Fruit fly (Drosophila melanogaster) whole organism, prepupa: Measurements from ENCODE around the gene Grip71.
A peak's percentile ranks its signal among the peaks of the same experiment; 100 is the strongest.

Experiments
- Blimp-1 ChIP-seq: fragments of 200-800 bp; sonication (Bioruptor generic); optimal IDR thresholded peaks from 3 replicates; lab custom pipeline; 2017; ENCODE audit warnings: missing biosample characterization, missing genetic modification characterization, mild to moderate bottlenecking, moderate library complexity, missing genetic modification reagents
- CG10631 ChIP-seq: fragments of 200-800 bp; sonication (Bioruptor generic); optimal IDR thresholded peaks from 2 replicates; lab custom pipeline; 2016; ENCODE audit warnings: missing biosample characterization, missing genetic modification characterization
- CG10669 ChIP-seq: fragments of 200-800 bp; sonication (Bioruptor generic); optimal IDR thresholded peaks from 3 replicates; lab custom pipeline; 2018; ENCODE audit warnings: missing biosample characterization, mild to moderate bottlenecking, missing genetic modification characterization, moderate library complexity
- CG11294 ChIP-seq: fragments of 200-800 bp; sonication (Bioruptor generic); IDR thresholded peaks from 2 replicates; pipeline ENCODE4 v1.3.6; 2022; ENCODE audit warnings: missing biosample characterization, missing genetic modification characterization
- CG11762 ChIP-seq: fragments of 200-800 bp; sonication (Bioruptor generic); optimal IDR thresholded peaks from 3 replicates; lab custom pipeline; 2016; ENCODE audit warnings: missing biosample characterization, missing genetic modification characterization; ENCODE audit not compliant: insufficient read depth
- CG11902 ChIP-seq: fragments of 200-800 bp; sonication (Bioruptor generic); optimal IDR thresholded peaks from 3 replicates; lab custom pipeline; 2016; ENCODE audit warnings: missing biosample characterization, missing genetic modification characterization
- CG15336 ChIP-seq: fragments of 200-800 bp; sonication (Bioruptor generic); IDR thresholded peaks from 2 replicates; pipeline ENCODE4 v1.3.6; 2022; ENCODE audit warnings: missing biosample characterization, missing genetic modification characterization
- CG1621 ChIP-seq: fragments of 200-800 bp; sonication (Bioruptor generic); optimal IDR thresholded peaks from 3 replicates; lab custom pipeline; 2018; ENCODE audit warnings: missing biosample characterization, mild to moderate bottlenecking, missing genetic modification characterization
- CG16779 ChIP-seq: fragments of 200-800 bp; sonication (Bioruptor generic); optimal IDR thresholded peaks from 3 replicates; lab custom pipeline; 2017; ENCODE audit warnings: missing biosample characterization, mild to moderate bottlenecking, missing genetic modification characterization
- CG3032 ChIP-seq: fragments of 200-800 bp; optimal IDR thresholded peaks from 2 replicates; lab custom pipeline; 2019; ENCODE audit warnings: missing biosample characterization, mild to moderate bottlenecking, missing genetic modification characterization, moderate library complexity
- CG31627 ChIP-seq: fragments of 200-800 bp; sonication (Bioruptor generic); optimal IDR thresholded peaks from 3 replicates; lab custom pipeline; 2016; ENCODE audit warnings: missing biosample characterization, missing genetic modification characterization
- CG32006 ChIP-seq: fragments of 200-800 bp; sonication (Bioruptor generic); optimal IDR thresholded peaks from 3 replicates; lab custom pipeline; 2017; ENCODE audit warnings: missing biosample characterization, mild to moderate bottlenecking, missing genetic modification characterization
- CG4318 ChIP-seq: fragments of 200-800 bp; sonication (Bioruptor generic); optimal IDR thresholded peaks from 3 replicates; lab custom pipeline; 2017; ENCODE audit warnings: missing biosample characterization, mild to moderate bottlenecking, missing genetic modification characterization
- CG6163 ChIP-seq: fragments of 200-800 bp; sonication (Bioruptor generic); IDR thresholded peaks from 3 replicates; pipeline ENCODE4 v1.3.6; 2022; ENCODE audit warnings: missing biosample characterization, missing genetic modification characterization
- CG6792 ChIP-seq: fragments of 200-800 bp; sonication (Bioruptor generic); optimal IDR thresholded peaks from 3 replicates; lab custom pipeline; 2016; ENCODE audit warnings: missing biosample characterization, missing genetic modification characterization
- CG6808 ChIP-seq: fragments of 200-800 bp; sonication (Bioruptor generic); optimal IDR thresholded peaks from 3 replicates; lab custom pipeline; 2017; ENCODE audit warnings: missing biosample characterization, missing genetic modification characterization, mild to moderate bottlenecking, moderate library complexity, missing genetic modification reagents
- CG6854 ChIP-seq: fragments of 200-800 bp; sonication (Bioruptor generic); optimal IDR thresholded peaks from 2 replicates; lab custom pipeline; 2017; ENCODE audit warnings: missing biosample characterization, mild to moderate bottlenecking, missing genetic modification characterization
- CG8632 ChIP-seq: fragments of 200-800 bp; sonication (Bioruptor generic); optimal IDR thresholded peaks from 3 replicates; lab custom pipeline; 2016; ENCODE audit warnings: missing biosample characterization, missing genetic modification characterization
- CG9139 ChIP-seq: fragments of 200-800 bp; sonication (Bioruptor generic); optimal IDR thresholded peaks from 3 replicates; lab custom pipeline; 2017; ENCODE audit warnings: missing biosample characterization, mild to moderate bottlenecking, missing genetic modification characterization
- Eip75B ChIP-seq: fragments of 200-800 bp; sonication (Bioruptor generic); optimal IDR thresholded peaks from 3 replicates; lab custom pipeline; 2016; ENCODE audit warnings: missing biosample characterization, missing genetic modification characterization
- Eip78C ChIP-seq: fragments of 200-800 bp; sonication (Bioruptor generic); peaks from one replicate; lab custom pipeline; 2016; ENCODE audit warnings: missing biosample characterization, missing genetic modification characterization
- Eip93F ChIP-seq: fragments of 200-800 bp; sonication (Bioruptor generic); optimal IDR thresholded peaks from 2 replicates; lab custom pipeline; 2016; ENCODE audit warnings: missing biosample characterization, mild to moderate bottlenecking, missing genetic modification characterization
- Ets21C ChIP-seq: fragments of 200-800 bp; sonication (Bioruptor generic); optimal IDR thresholded peaks from 3 replicates; lab custom pipeline; 2016; ENCODE audit warnings: missing biosample characterization, missing genetic modification characterization
- Ets96B ChIP-seq: fragments of 200-800 bp; optimal IDR thresholded peaks from 2 replicates; lab custom pipeline; 2019; ENCODE audit warnings: missing biosample characterization, mild to moderate bottlenecking, missing genetic modification characterization, moderate library complexity
- Hr38 ChIP-seq: sonication (Bioruptor generic); optimal IDR thresholded peaks from 2 replicates; lab custom pipeline; 2016; ENCODE audit warnings: missing biosample characterization, missing genetic modification characterization
- Hr39 ChIP-seq: fragments of 200-800 bp; sonication (Bioruptor generic); optimal IDR thresholded peaks from 2 replicates; lab custom pipeline; 2016; ENCODE audit warnings: missing biosample characterization, missing genetic modification characterization
- Hr4 ChIP-seq: fragments of 200-800 bp; sonication (Bioruptor generic); optimal IDR thresholded peaks from 3 replicates; lab custom pipeline; 2016; ENCODE audit warnings: missing biosample characterization, missing genetic modification characterization
- Lpt ChIP-seq: fragments of 200-800 bp; sonication (Bioruptor generic); optimal IDR thresholded peaks from 3 replicates; lab custom pipeline; 2016; ENCODE audit warnings: missing biosample characterization, missing genetic modification characterization
- Met ChIP-seq: fragments of 200-800 bp; sonication (Bioruptor generic); optimal IDR thresholded peaks from 3 replicates; lab custom pipeline; 2016; ENCODE audit warnings: missing biosample characterization, missing genetic modification characterization
- OdsH ChIP-seq: fragments of 200-800 bp; sonication (Bioruptor generic); optimal IDR thresholded peaks from 3 replicates; lab custom pipeline; 2016; ENCODE audit warnings: missing biosample characterization, missing genetic modification characterization
- Sox14 ChIP-seq: fragments of 200-800 bp; sonication (Bioruptor generic); optimal IDR thresholded peaks from 3 replicates; lab custom pipeline; 2016; ENCODE audit warnings: missing biosample characterization, missing genetic modification characterization
- Sox15 ChIP-seq: fragments of 200-800 bp; sonication (Bioruptor generic); optimal IDR thresholded peaks from 3 replicates; lab custom pipeline; 2016; ENCODE audit warnings: missing biosample characterization, missing genetic modification characterization
- achi ChIP-seq: fragments of 200-800 bp; sonication (Bioruptor generic); optimal IDR thresholded peaks from 3 replicates; lab custom pipeline; 2016; ENCODE audit warnings: missing biosample characterization, missing genetic modification characterization
- acj6 ChIP-seq: fragments of 200-800 bp; sonication (Bioruptor generic); optimal IDR thresholded peaks from 3 replicates; lab custom pipeline; 2016; ENCODE audit warnings: missing biosample characterization, missing genetic modification characterization
- cyc ChIP-seq: fragments of 200-800 bp; sonication (Bioruptor generic); optimal IDR thresholded peaks from 3 replicates; lab custom pipeline; 2016; ENCODE audit warnings: missing biosample characterization, missing genetic modification characterization
- dac ChIP-seq: fragments of 200-800 bp; sonication (Bioruptor generic); optimal IDR thresholded peaks from 2 replicates; lab custom pipeline; 2017; ENCODE audit warnings: missing biosample characterization, mild to moderate bottlenecking, missing genetic modification characterization
- dsx ChIP-seq: fragments of 200-800 bp; optimal IDR thresholded peaks from 3 replicates; lab custom pipeline; 2019; ENCODE audit warnings: missing biosample characterization, mild to moderate bottlenecking, missing genetic modification characterization, moderate library complexity; ENCODE audit not compliant: poor library complexity, severe bottlenecking
- eg ChIP-seq: fragments of 200-800 bp; sonication (Bioruptor generic); IDR thresholded peaks from 3 replicates; pipeline ENCODE4 v1.3.6; 2022; ENCODE audit warnings: missing biosample characterization, missing genetic modification characterization
- esn ChIP-seq: fragments of 200-800 bp; sonication (Bioruptor generic); optimal IDR thresholded peaks from 2 replicates; lab custom pipeline; 2016; ENCODE audit warnings: missing biosample characterization, mild to moderate bottlenecking, missing genetic modification characterization, moderate library complexity
- fd59A ChIP-seq: fragments of 200-800 bp; sonication (Bioruptor generic); optimal IDR thresholded peaks from 2 replicates; lab custom pipeline; 2017; ENCODE audit warnings: missing biosample characterization, mild to moderate bottlenecking, missing genetic modification characterization, missing genetic modification reagents
- fkh ChIP-seq: fragments of 200-800 bp; sonication (Bioruptor generic); optimal IDR thresholded peaks from 3 replicates; lab custom pipeline; 2017; ENCODE audit warnings: missing biosample characterization, mild to moderate bottlenecking, missing genetic modification characterization, moderate library complexity
- net ChIP-seq: fragments of 200-800 bp; sonication (Bioruptor generic); optimal IDR thresholded peaks from 3 replicates; lab custom pipeline; 2016; ENCODE audit warnings: missing biosample characterization, missing genetic modification characterization
- pdm3 ChIP-seq: fragments of 200-800 bp; sonication (Bioruptor generic); optimal IDR thresholded peaks from 3 replicates; lab custom pipeline; 2016; ENCODE audit warnings: missing biosample characterization, missing genetic modification characterization
- salr ChIP-seq, 2 experiments: fragments of 200-800 bp; sonication (Bioruptor generic); optimal IDR thresholded peaks; 3 replicates each; lab custom pipeline; 2016 to 2018; ENCODE audit warnings: missing biosample characterization in 2 of 2, missing genetic modification characterization in 2 of 2, mild to moderate bottlenecking in 1 of 2
- spab ChIP-seq: fragments of 200-800 bp; sonication (Bioruptor generic); optimal IDR thresholded peaks from 2 replicates; lab custom pipeline; 2017; ENCODE audit warnings: missing biosample characterization, mild to moderate bottlenecking, missing genetic modification characterization, missing genetic modification reagents
- ss ChIP-seq, 2 experiments: fragments of 200-800 bp; sonication (Bioruptor generic); optimal IDR thresholded peaks; 2 replicates in 1 of 2; 3 replicates in 1 of 2; lab custom pipeline; 2017 to 2018; ENCODE audit warnings: mild to moderate bottlenecking in 2 of 2, missing biosample characterization in 2 of 2, missing genetic modification characterization in 2 of 2, moderate library complexity in 1 of 2
- svp ChIP-seq: fragments of 200-800 bp; sonication (Bioruptor generic); peaks from one replicate; lab custom pipeline; 2016; ENCODE audit warnings: missing biosample characterization, missing genetic modification characterization
- vri ChIP-seq: fragments of 200-800 bp; sonication (Bioruptor generic); optimal IDR thresholded peaks from 3 replicates; lab custom pipeline; 2016; ENCODE audit warnings: missing biosample characterization, mild to moderate bottlenecking, missing genetic modification characterization

Grip71 gene

dm6 chr2L:18717365-18718011 lies 8.8 kb downstream of the Grip71 start (continued):
- TF ChIP-seq CG10631 (GFP tag; lab: Kevin White, UChicago) = peak; percentile 27
- TF ChIP-seq CG3032 = peak; percentile 29
- no peak for TF ChIP-seq Met (GFP tag; lab: Kevin White, UChicago)
- TF ChIP-seq CG11902 (GFP tag; lab: Kevin White, UChicago) = no peak
- TF ChIP-seq Blimp-1 (GFP tag; lab: Kevin White, UChicago) = no peak
- TF ChIP-seq Hr38 (GFP tag; lab: Kevin White, UChicago) = no peak
- TF ChIP-seq dsx (GFP tag; lab: Kevin White, UChicago) = no peak
- TF ChIP-seq fd59A (GFP tag; lab: Kevin White, UChicago) = peak; percentile 5
- TF ChIP-seq, all 60 proteins: peak for 18

- TF ChIP-seq Hr39 (GFP tag; lab: Kevin White, UChicago) (no peak), CG3032 (no peak), achi (no peak), CG6163 (no peak), CG4318 (GFP tag; lab: Kevin White, UChicago) (peak; percentile 34), Eip93F (no peak), acj6 (GFP tag; lab: Kevin White, UChicago) (no peak), CG31627 (GFP tag; lab: Kevin White, UChicago) (no peak), Sox15 (GFP tag; lab: Kevin White, UChicago) (no peak), Hr4 (GFP tag; lab: Kevin White, UChicago) (peak; percentile 74), Blimp-1 (GFP tag; lab: Kevin White, UChicago) (no peak), CG8632 (GFP tag; lab: Kevin White, UChicago) (no peak), pdm3 (GFP tag; lab: Kevin White, UChicago) (no peak), dsx (GFP tag; lab: Kevin White, UChicago) (peak; percentile 13), Met (GFP tag; lab: Kevin White, UChicago) (no peak), vri (GFP tag; lab: Kevin White, UChicago) (no peak), OdsH (GFP tag; lab: Kevin White, UChicago) (no peak), CG6808 (GFP tag; lab: Kevin White, UChicago) (no peak), CG11902 (GFP tag; lab: Kevin White, UChicago) (no peak), Lpt (GFP tag; lab: Kevin White, UChicago) (no peak), CG11762 (GFP tag; lab: Kevin White, UChicago) (no peak), Ets21C (no peak), fkh (GFP tag; lab: Kevin White, UChicago) (no peak), spab (GFP tag; lab: Kevin White, UChicago) (no peak), CG9139 (GFP tag; lab: Kevin White, UChicago) (no peak), CG32006 (peak; percentile 70), Eip75B (GFP tag; lab: Kevin White, UChicago) (no peak), Sox14 (no peak), CG6854 (no peak), Eip78C (peak; percentile 59), CG1621 (tag; lab: Kevin White, UChicago) (no peak), esn (GFP tag; lab: Kevin White, UChicago) (no peak), ss (GFP tag; optimal IDR thresholded peaks at IDR 0.05; lab: Kevin White, UChicago) (no peak), CG11294 (GFP tag; lab: Robert Waterston, UW) (no peak), CG15336 (GFP tag; lab: Robert Waterston, UW) (0 out of 2 replicates have a peak, but pooled peaks have one; percentile 19), svp (GFP tag; lab: Kevin White, UChicago) (no peak), eg (0 out of 3 replicates have a peak, but pooled peaks have one; percentile 30), dac (GFP tag; lab: Kevin White, UChicago) (no peak), CG16779 (tag; lab: Kevin White, UChicago) (no peak), CG10631 (GFP tag; lab: Kevin White, UChicago) (no peak), net (GFP tag; lab: Kevin White, UChicago) (no peak), salr (GFP tag; optimal IDR thresholded peaks at IDR 0.05; lab: Kevin White, UChicago) (no peak), CG6792 (GFP tag; lab: Kevin White, UChicago) (no peak), Ets96B (tag; lab: Kevin White, UChicago) (no peak), CG10669 (GFP tag; lab: Kevin White, UChicago) (no peak), cyc (no peak)
Measured at dm6 chr2L:18719583-18719982, 10.9 kb downstream of the Grip71 start.
